Fruit fly (Drosophila melanogaster): ENCODE measurements around the gene CG5466.

The CG5466 gene

DNA sequence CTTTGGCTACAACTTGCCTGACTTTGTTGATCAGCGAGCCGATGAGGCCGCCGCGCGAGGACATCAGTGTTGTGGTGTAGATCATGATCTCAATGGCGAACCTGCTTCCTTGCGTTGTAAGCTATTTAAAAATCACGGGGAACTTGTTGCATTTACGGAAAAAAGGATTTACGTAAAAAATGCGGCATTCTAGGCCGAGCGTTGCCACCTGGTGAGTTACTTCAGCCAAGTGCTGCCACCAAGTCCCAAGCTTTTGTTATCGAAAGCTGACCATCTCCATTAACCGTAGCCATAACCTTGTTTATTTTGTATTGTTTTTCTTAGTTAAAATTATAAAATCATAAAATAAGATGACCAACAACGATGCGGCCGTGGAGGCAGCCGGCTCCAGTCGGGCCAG lies 40.9 kb upstream of the CG5466 start, which contains the start of the genes TFAM and CG5412 (continued):
- TF ChIP-seq inv (GFP tag; IDR thresholded peaks at IDR 0.05; ENCODE audit: partially characterized antibody) = no peak
- TF ChIP-seq onecut (GFP tag; IDR thresholded peaks at IDR 0.05) = no peak
- TF ChIP-seq crol (GFP tag; IDR thresholded peaks at IDR 0.05) = 0 out of 2 replicates have a peak, but pooled peaks have one; percentile 2
- no peak for TF ChIP-seq sob (GFP tag; IDR thresholded peaks at IDR 0.05)
- TF ChIP-seq knrl (GFP tag; IDR thresholded peaks at IDR 0.05; ENCODE audit: partially characterized antibody) = no peak
- TF ChIP-seq CG9437 (GFP tag; optimal IDR thresholded peaks at IDR 0.05) = peak; percentile 56
- TF ChIP-seq z (GFP tag; IDR thresholded peaks at IDR 0.05) = no peak
- TF ChIP-seq jumu (GFP tag; optimal IDR thresholded peaks at IDR 0.05) = no peak
- no peak for TF ChIP-seq CG10431 (GFP tag; optimal IDR thresholded peaks at IDR 0.05)
- TF ChIP-seq gcm (GFP tag; optimal IDR thresholded peaks at IDR 0.05) = no peak
- peak; percentile 75 for TF ChIP-seq Dref (GFP tag; IDR thresholded peaks at IDR 0.05)
- no peak for TF ChIP-seq schlank (tag; optimal IDR thresholded peaks at IDR 0.05)
- TF ChIP-seq CG11504 (tag; optimal IDR thresholded peaks at IDR 0.05) = no peak
- no peak for TF ChIP-seq ara (GFP tag; IDR thresholded peaks at IDR 0.05)
- no peak for TF ChIP-seq CG4282 (GFP tag; optimal IDR thresholded peaks at IDR 0.05)
- no peak for TF ChIP-seq ase (GFP tag; IDR thresholded peaks at IDR 0.05)
- TF ChIP-seq CG17802 (tag; optimal IDR thresholded peaks at IDR 0.05) = no peak
- TF ChIP-seq tx (GFP tag; optimal IDR thresholded peaks at IDR 0.05) = no peak
- TF ChIP-seq lbe (GFP tag; optimal IDR thresholded peaks at IDR 0.05) = no peak
- no peak for TF ChIP-seq CG12744 (GFP tag; optimal IDR thresholded peaks at IDR 0.05)
- TF ChIP-seq CG3726 (GFP tag; IDR thresholded peaks at IDR 0.05) = no peak
- peak; percentile 55 for TF ChIP-seq stwl (tag; optimal IDR thresholded peaks at IDR 0.05)
- no peak for TF ChIP-seq dysf (GFP tag; IDR thresholded peaks at IDR 0.05)
- TF ChIP-seq D19A (tag; optimal IDR thresholded peaks at IDR 0.05) = no peak
- TF ChIP-seq Max (GFP tag; optimal IDR thresholded peaks at IDR 0.05) = peak; percentile 43
- peak in 1 of 3 experiments; percentile 49 for TF ChIP-seq Stat92E (GFP tag; optimal IDR thresholded peaks at IDR 0.05)
- no peak for TF ChIP-seq CG5180 (GFP tag; optimal IDR thresholded peaks at IDR 0.05)
- TF ChIP-seq CG6689 (GFP tag; IDR thresholded peaks at IDR 0.05) = no peak
- TF ChIP-seq kah (GFP tag; optimal IDR thresholded peaks at IDR 0.05) = no peak
- TF ChIP-seq Usf (GFP tag; optimal IDR thresholded peaks at IDR 0.05) = no peak
- TF ChIP-seq CG5245 (GFP tag; optimal IDR thresholded peaks at IDR 0.05) = no peak
- TF ChIP-seq CG17186 (GFP tag; optimal IDR thresholded peaks at IDR 0.05) = no peak
- TF ChIP-seq CG4730 (GFP tag; IDR thresholded peaks at IDR 0.05) = no peak
- peak; percentile 50 for TF ChIP-seq CG1603 (tag; optimal IDR thresholded peaks at IDR 0.05)
- no peak for TF ChIP-seq Mrtf (GFP tag; IDR thresholded peaks at IDR 0.05)
- no peak for TF ChIP-seq CG12104 (GFP tag; optimal IDR thresholded peaks at IDR 0.05)
- TF ChIP-seq Rx (GFP tag; IDR thresholded peaks at IDR 0.05) = no peak
- peak; percentile 14 for TF ChIP-seq nmo (GFP tag; optimal IDR thresholded peaks at IDR 0.05)
- no peak for TF ChIP-seq Bteb2 (GFP tag; optimal IDR thresholded peaks at IDR 0.05)
- TF ChIP-seq Fer2 (tag; optimal IDR thresholded peaks at IDR 0.05) = no peak
- TF ChIP-seq CG6791 (GFP tag; IDR thresholded peaks at IDR 0.05; ENCODE audit: partially characterized antibody) = peak; percentile 45; the same call in 2 of the 3 replicates
- TF ChIP-seq Doc2 (GFP tag; IDR thresholded peaks at IDR 0.05) = no peak
- no peak for TF ChIP-seq HLH54F (GFP tag; optimal IDR thresholded peaks at IDR 0.05)
- TF ChIP-seq chinmo (GFP tag; IDR thresholded peaks at IDR 0.05; ENCODE audit: partially characterized antibody) = no peak
- no peak for TF ChIP-seq HLH3B (GFP tag; IDR thresholded peaks at IDR 0.05)
- no peak for TF ChIP-seq Sox100B (GFP tag; optimal IDR thresholded peaks at IDR 0.05)
- TF ChIP-seq Myb (GFP tag; optimal IDR thresholded peaks at IDR 0.05) = no peak
- no peak for TF ChIP-seq nom (GFP tag; optimal IDR thresholded peaks at IDR 0.05)
- no peak for TF ChIP-seq CG7928 (GFP tag; optimal IDR thresholded peaks at IDR 0.05)
- no peak for TF ChIP-seq Fer1 (GFP tag; optimal IDR thresholded peaks at IDR 0.05)
- no peak for TF ChIP-seq CG10274 (GFP tag; optimal IDR thresholded peaks at IDR 0.05)
